Worm (Caenorhabditis elegans) whole organism, L3 larva: ENCODE measurements around the gene F27D9.2.

Experiments used
- ZK546.5 ChIP-seq: sonication (generic microtip); optimal IDR thresholded peaks from 2 replicates; lab custom pipeline; 2017; ENCODE audit warnings: missing biosample characterization, missing genetic modification characterization
- aly-2 ChIP-seq: fragments of 150-350 bp; optimal IDR thresholded peaks from 2 replicates; lab custom pipeline; 2014; ENCODE audit warnings: missing biosample characterization, missing genetic modification characterization
- ama-1 ChIP-seq: fragments of 150-350 bp; optimal IDR thresholded peaks from 2 replicates; lab custom pipeline; 2018
- ceh-16 ChIP-seq: sonication (generic microtip); optimal IDR thresholded peaks from 2 replicates; lab custom pipeline; 2017; ENCODE audit warnings: missing biosample characterization, missing genetic modification characterization
- ceh-28 ChIP-seq: fragments of 150-350 bp; optimal IDR thresholded peaks from 2 replicates; lab custom pipeline; 2014; ENCODE audit warnings: missing biosample characterization, missing genetic modification reagents, missing genetic modification characterization
- ceh-82 ChIP-seq: fragments of 150-350 bp; optimal IDR thresholded peaks from 2 replicates; lab custom pipeline; 2014; ENCODE audit warnings: missing biosample characterization, missing genetic modification characterization
- ceh-9 ChIP-seq: sonication (generic microtip); optimal IDR thresholded peaks from 2 replicates; lab custom pipeline; 2018; ENCODE audit warnings: missing biosample characterization, missing genetic modification characterization
- daf-12 ChIP-seq: fragments of 150-350 bp; optimal IDR thresholded peaks from 2 replicates; lab custom pipeline; 2014; ENCODE audit warnings: missing biosample characterization, missing genetic modification reagents, missing genetic modification characterization
- egl-27 ChIP-seq: sonication (generic microtip); optimal IDR thresholded peaks from 4 replicates; lab custom pipeline; 2017; ENCODE audit warnings: missing biosample characterization, missing genetic modification reagents, missing genetic modification characterization
- egl-5 ChIP-seq: fragments of 150-350 bp; optimal IDR thresholded peaks from 2 replicates; lab custom pipeline; 2017; ENCODE audit warnings: missing biosample characterization, missing genetic modification reagents, missing genetic modification characterization, inconsistent platforms
- elt-1 ChIP-seq: fragments of 150-350 bp; optimal IDR thresholded peaks from 2 replicates; lab custom pipeline; 2014; ENCODE audit warnings: missing biosample characterization, missing genetic modification characterization
- elt-2 ChIP-seq: sonication (generic microtip); optimal IDR thresholded peaks from 2 replicates; lab custom pipeline; 2016; ENCODE audit warnings: missing genetic modification reagents, mild to moderate bottlenecking, missing genetic modification characterization, missing compliant biosample characterization
- elt-3 ChIP-seq, 3 experiments: fragments of 150-350 bp in 1 of 3; sonication (generic microtip) in 2 of 3; optimal IDR thresholded peaks; 2 replicates in 2 of 3; 4 replicates in 1 of 3; lab custom pipeline; 2014 to 2017; ENCODE audit warnings: missing biosample characterization in 3 of 3, missing genetic modification characterization in 3 of 3
- eor-1 ChIP-seq, 2 experiments: fragments of 150-350 bp; optimal IDR thresholded peaks; 2 replicates each; lab custom pipeline; 2014 to 2018; ENCODE audit warnings: missing biosample characterization in 2 of 2, missing genetic modification characterization in 2 of 2
- fkh-10 ChIP-seq: sonication (generic microtip); optimal IDR thresholded peaks from 2 replicates; lab custom pipeline; 2017; ENCODE audit warnings: missing biosample characterization, missing genetic modification reagents, missing genetic modification characterization
- fos-1 ChIP-seq: fragments of 150-350 bp; optimal IDR thresholded peaks from 2 replicates; lab custom pipeline; 2014; ENCODE audit warnings: missing biosample characterization, missing genetic modification characterization
- lin-15B ChIP-seq: fragments of 150-350 bp; optimal IDR thresholded peaks from 2 replicates; lab custom pipeline; 2014; ENCODE audit warnings: missing biosample characterization, missing genetic modification characterization
- lin-39 ChIP-seq: fragments of 150-350 bp; optimal IDR thresholded peaks from 2 replicates; lab custom pipeline; 2018; ENCODE audit warnings: missing biosample characterization, missing genetic modification reagents, missing genetic modification characterization
- nfya-1 ChIP-seq: sonication (generic microtip); optimal IDR thresholded peaks from 2 replicates; lab custom pipeline; 2017; ENCODE audit warnings: missing genetic modification characterization, mild to moderate bottlenecking, missing compliant biosample characterization, antibody characterized with exemption, moderate library complexity; ENCODE audit not compliant: insufficient read depth
- nhr-23 ChIP-seq: fragments of 150-350 bp; optimal IDR thresholded peaks from 2 replicates; lab custom pipeline; 2014; ENCODE audit warnings: missing biosample characterization, missing genetic modification reagents, missing genetic modification characterization
- nhr-237 ChIP-seq: fragments of 150-350 bp; optimal IDR thresholded peaks from 2 replicates; lab custom pipeline; 2014; ENCODE audit warnings: missing biosample characterization, missing genetic modification characterization
- nhr-25 ChIP-seq: sonication (generic microtip); optimal IDR thresholded peaks from 2 replicates; lab custom pipeline; 2017; ENCODE audit warnings: missing biosample characterization, missing genetic modification characterization
- pha-4 ChIP-seq: fragments of 150-350 bp; optimal IDR thresholded peaks from 2 replicates; lab custom pipeline; 2014; ENCODE audit warnings: missing biosample characterization, missing genetic modification reagents, missing genetic modification characterization
- pqm-1 ChIP-seq: fragments of 150-350 bp; optimal IDR thresholded peaks from 2 replicates; lab custom pipeline; 2017; ENCODE audit warnings: missing biosample characterization, missing genetic modification characterization, inconsistent platforms
- sea-2 ChIP-seq: fragments of 150-350 bp; sonication (generic microtip); optimal IDR thresholded peaks from 4 replicates; lab custom pipeline; 2014; ENCODE audit warnings: missing biosample characterization, missing genetic modification reagents, missing genetic modification characterization
- snpc-4 ChIP-seq: fragments of 150-350 bp; optimal IDR thresholded peaks from 2 replicates; lab custom pipeline; 2014; ENCODE audit warnings: missing biosample characterization, missing genetic modification characterization
- tbx-2 ChIP-seq: sonication (generic microtip); optimal IDR thresholded peaks from 2 replicates; lab custom pipeline; 2016; ENCODE audit warnings: mild to moderate bottlenecking, missing genetic modification characterization, missing compliant biosample characterization
- zag-1 ChIP-seq: fragments of 150-350 bp; optimal IDR thresholded peaks from 2 replicates; lab custom pipeline; 2014; ENCODE audit warnings: missing biosample characterization, missing genetic modification characterization

Gene F27D9.2

DNA sequence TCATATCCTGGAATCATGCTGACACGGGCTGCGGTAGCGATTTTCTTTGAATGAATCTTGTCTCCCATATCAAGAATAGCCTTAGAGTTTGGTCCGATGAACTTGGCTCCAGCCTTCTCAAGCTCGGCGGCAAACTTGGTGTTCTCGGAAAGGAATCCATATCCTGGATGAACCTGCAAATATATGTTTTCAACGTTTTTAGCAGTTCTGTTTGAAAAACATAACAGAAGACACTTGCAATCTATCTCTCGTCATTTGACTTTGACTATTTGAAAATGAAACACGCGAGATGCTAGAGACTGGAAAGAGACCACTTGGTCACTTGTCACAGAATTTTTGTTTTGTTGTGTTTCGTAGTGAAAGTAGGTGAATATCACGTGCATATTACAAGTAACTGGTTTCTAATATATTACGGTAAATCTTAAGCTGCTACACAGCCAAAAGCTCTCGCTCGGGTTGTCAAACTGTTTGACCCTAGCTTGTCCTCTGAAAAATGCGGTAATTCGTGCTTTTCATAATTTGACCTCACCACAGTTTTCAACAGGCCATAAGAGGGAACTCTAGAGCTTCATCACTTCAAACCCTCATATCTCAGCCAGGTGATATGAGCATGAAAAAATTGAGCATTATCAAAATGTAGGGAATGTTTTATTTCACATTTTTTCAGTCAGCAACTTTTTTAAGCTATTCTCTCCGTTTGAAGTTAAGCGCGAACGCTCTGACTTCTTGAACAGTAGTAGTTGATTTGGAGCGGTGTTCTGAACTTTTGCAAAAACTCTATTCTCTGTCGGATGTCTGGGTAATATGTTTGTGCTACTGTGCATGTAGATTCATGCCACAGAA is 13.0 kb upstream of the F27D9.2 start:
- TF ChIP-seq snpc-4 (tag; lab: Kevin White, UChicago) (no peak), nfya-1 (tag; lab: Kevin White, UChicago) (peak; percentile 10)

DNA sequence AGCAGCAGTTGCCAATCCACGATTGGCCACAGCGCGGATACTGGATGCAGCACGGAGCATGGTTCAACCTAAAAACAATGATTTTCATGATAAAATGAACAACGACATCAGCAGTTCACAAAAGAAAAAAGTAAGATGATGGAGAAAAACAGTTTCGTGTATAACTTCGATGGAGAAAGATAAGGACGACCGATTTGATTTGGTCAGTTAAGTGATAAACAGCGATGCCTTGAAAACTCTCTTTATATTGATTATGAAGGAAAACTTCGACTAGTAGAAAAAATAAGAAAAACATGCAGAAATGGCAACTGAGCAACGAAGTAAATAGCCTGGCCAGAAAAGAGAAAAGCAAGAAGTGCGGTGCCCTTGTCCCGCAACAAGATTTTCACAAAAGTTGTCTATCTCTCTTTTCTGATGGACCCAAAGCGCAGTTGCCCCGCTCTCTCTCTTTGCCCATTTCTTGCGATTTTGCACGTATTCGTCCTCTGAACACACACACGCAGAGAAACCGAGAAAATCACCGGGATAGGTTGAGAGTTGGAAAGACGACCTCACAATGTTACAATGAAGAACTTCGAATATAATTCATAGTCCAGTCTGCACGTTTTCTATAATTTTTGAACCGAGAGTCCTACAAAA is 11.8 kb upstream of the F27D9.2 start, which contains the start of gene pcca-1:
pcca-1 (minus strand) TSS at position 68 of the 639 bp plus-strand sequence.
- TF ChIP-seq elt-2 (tag; lab: Kevin White, UChicago): peak; percentile 46
- TF ChIP-seq ceh-9 (tag; lab: Kevin White, UChicago): no peak
- TF ChIP-seq lin-39: peak; percentile 6
- TF ChIP-seq nfya-1 (tag; lab: Kevin White, UChicago): peak; percentile 47
- peak; percentile 42 for TF ChIP-seq ceh-28 (tag; lab: Kevin White, UChicago)

ce11 chrX:7661628-7662027 is 11.2 kb upstream of the F27D9.2 start:
- TF ChIP-seq elt-2 (tag; lab: Kevin White, UChicago) (peak; percentile 44), daf-12 (tag; lab: Kevin White, UChicago) (no peak), nhr-23 (peak; percentile 80), lin-39 (peak; percentile 32), fkh-10 (GFP tag; lab: Kevin White, UChicago) (no peak), ama-1 (lab: Kevin White, UChicago) (peak; percentile 87), tbx-2 (tag; lab: Kevin White, UChicago) (no peak), nfya-1 (tag; lab: Kevin White, UChicago) (peak; percentile 48), sea-2 (GFP tag; lab: Kevin White, UChicago) (no peak), ceh-28 (tag; lab: Kevin White, UChicago) (peak; percentile 36), nhr-25 (tag; lab: Kevin White, UChicago) (peak; percentile 38), aly-2 (tag; lab: Kevin White, UChicago) (no peak), elt-1 (tag; lab: Kevin White, UChicago) (no peak), egl-5 (peak; percentile 17), pqm-1 (tag; lab: Kevin White, UChicago) (peak; percentile 36), nhr-237 (tag; lab: Kevin White, UChicago) (no peak), ceh-82 (no peak), ceh-16 (tag; lab: Kevin White, UChicago) (no peak), elt-3 (tag; optimal IDR thresholded peaks at IDR 0.05; lab: Kevin White, UChicago) (no peak), lin-15B (tag; lab: Kevin White, UChicago) (peak; percentile 43), pha-4 (tag; lab: Kevin White, UChicago) (peak; percentile 79), egl-27 (tag; lab: Kevin White, UChicago) (no peak)

ce11 chrX:7662532-7662931 is 10.3 kb upstream of the F27D9.2 start:
- peak; percentile 56 for TF ChIP-seq ceh-28 (tag; lab: Kevin White, UChicago)
- TF ChIP-seq elt-1 (tag; lab: Kevin White, UChicago): peak; percentile 19
- TF ChIP-seq fos-1 (tag; lab: Kevin White, UChicago): no peak
- TF ChIP-seq nhr-25 (tag; lab: Kevin White, UChicago): peak; percentile 12
- TF ChIP-seq nhr-23: peak; percentile 54
- no peak for TF ChIP-seq ZK546.5 (tag; lab: Kevin White, UChicago)
- TF ChIP-seq, all 47 proteins: peak for 4

- TF ChIP-seq elt-3 (tag; optimal IDR thresholded peaks at IDR 0.05; lab: Kevin White, UChicago) (no peak), eor-1 (tag; optimal IDR thresholded peaks at IDR 0.05; lab: Kevin White, UChicago) (no peak), egl-27 (tag; lab: Kevin White, UChicago) (no peak), zag-1 (tag; lab: Kevin White, UChicago) (no peak), ceh-82 (no peak), nhr-25 (tag; lab: Kevin White, UChicago) (peak; percentile 64)
- TF ChIP-seq, all 47 proteins: peak for 1
Measured at ce11 chrX:7664419-7664818, 8.4 kb upstream of the F27D9.2 start.
